Fruit fly (Drosophila melanogaster) whole organism, embryonic: Measurements from ENCODE around the gene Ret.

ENCODE experiments used
- Adf1 ChIP-seq: fragments of 200-800 bp; sonication (Bioruptor generic); IDR thresholded peaks from 2 replicates; pipeline ENCODE4 v1.3.6; 2022; ENCODE audit warnings: missing biosample characterization, missing genetic modification characterization
- CG10267 ChIP-seq: fragments of 200-800 bp; sonication (Bioruptor generic); optimal IDR thresholded peaks from 2 replicates; lab custom pipeline; 2018; ENCODE audit warnings: missing biosample characterization, mild to moderate bottlenecking, missing genetic modification characterization, moderate library complexity
- CG10654 ChIP-seq: fragments of 200-800 bp; sonication (Bioruptor generic); optimal IDR thresholded peaks from 2 replicates; lab custom pipeline; 2016; ENCODE audit warnings: missing biosample characterization, missing genetic modification characterization
- CG11456 ChIP-seq: fragments of 200-800 bp; sonication (Bioruptor generic); IDR thresholded peaks from 3 replicates; pipeline ENCODE4 v1.3.6; 2022; ENCODE audit warnings: missing biosample characterization, missing genetic modification characterization
- CG12659 ChIP-seq: fragments of 200-800 bp; sonication (Bioruptor generic); optimal IDR thresholded peaks from 3 replicates; lab custom pipeline; 2017; ENCODE audit warnings: mild to moderate bottlenecking, missing biosample characterization, missing genetic modification reagents, missing genetic modification characterization
- CG14014 ChIP-seq: fragments of 200-800 bp; sonication (Bioruptor generic); IDR thresholded peaks from 2 replicates; pipeline ENCODE4 v1.3.6; 2022; ENCODE audit warnings: missing biosample characterization, missing genetic modification characterization
- CG14441 ChIP-seq: fragments of 200-800 bp; sonication (Bioruptor generic); IDR thresholded peaks from 2 replicates; pipeline ENCODE4 v1.3.6; 2022; ENCODE audit warnings: missing biosample characterization, missing genetic modification characterization
- CG1529 ChIP-seq: fragments of 200-800 bp; sonication (Bioruptor generic); optimal IDR thresholded peaks from 3 replicates; lab custom pipeline; 2018; ENCODE audit warnings: missing biosample characterization, missing genetic modification characterization
- CG15514 ChIP-seq: fragments of 200-800 bp; sonication (Bioruptor generic); optimal IDR thresholded peaks from 3 replicates; lab custom pipeline; 2017; ENCODE audit warnings: missing biosample characterization, missing genetic modification characterization, mild to moderate bottlenecking, moderate library complexity, missing genetic modification reagents
- CG17829 ChIP-seq: fragments of 200-800 bp; optimal IDR thresholded peaks from 2 replicates; lab custom pipeline; 2019; ENCODE audit warnings: missing biosample characterization, mild to moderate bottlenecking, missing genetic modification characterization, moderate library complexity
- CG2199 ChIP-seq: fragments of 200-800 bp; sonication (Bioruptor generic); IDR thresholded peaks from 3 replicates; pipeline ENCODE4 v1.3.6; 2022; ENCODE audit warnings: missing biosample characterization, missing genetic modification characterization
- CG2202 ChIP-seq: fragments of 200-800 bp; sonication (Bioruptor generic); optimal IDR thresholded peaks from 2 replicates; lab custom pipeline; 2018; ENCODE audit warnings: missing biosample characterization, mild to moderate bottlenecking, missing genetic modification characterization
- CG31388 ChIP-seq: fragments of 200-800 bp; sonication (Bioruptor generic); optimal IDR thresholded peaks from 2 replicates; lab custom pipeline; 2016; ENCODE audit warnings: missing biosample characterization, missing genetic modification characterization
- CG4360 ChIP-seq: fragments of 200-800 bp; sonication (Bioruptor generic); IDR thresholded peaks from 2 replicates; pipeline ENCODE4 v1.3.6; 2022; ENCODE audit warnings: missing biosample characterization, missing genetic modification characterization
- CG6254 ChIP-seq: fragments of 200-800 bp; sonication (Bioruptor generic); optimal IDR thresholded peaks from 3 replicates; lab custom pipeline; 2017; ENCODE audit warnings: mild to moderate bottlenecking, missing biosample characterization, missing genetic modification reagents, missing genetic modification characterization
- CG6689 ChIP-seq: fragments of 200-800 bp; sonication (Bioruptor generic); IDR thresholded peaks from 2 replicates; pipeline ENCODE4 v1.3.6; 2022; ENCODE audit warnings: missing biosample characterization, missing genetic modification characterization
- CG6813 ChIP-seq: fragments of 200-800 bp; sonication (Bioruptor generic); optimal IDR thresholded peaks from 2 replicates; lab custom pipeline; 2017; ENCODE audit warnings: missing biosample characterization, missing genetic modification characterization, mild to moderate bottlenecking, moderate library complexity, missing genetic modification reagents
- CG7271 ChIP-seq: fragments of 200-800 bp; sonication (Bioruptor generic); optimal IDR thresholded peaks from 2 replicates; lab custom pipeline; 2018; ENCODE audit warnings: missing biosample characterization, mild to moderate bottlenecking, missing genetic modification characterization, moderate library complexity
- CG7372 ChIP-seq: fragments of 200-800 bp; sonication (Bioruptor generic); IDR thresholded peaks from 2 replicates; pipeline ENCODE4 v1.3.6; 2022; ENCODE audit warnings: missing biosample characterization, missing genetic modification characterization
- CG7839 ChIP-seq: fragments of 200-800 bp; sonication (Bioruptor generic); optimal IDR thresholded peaks from 3 replicates; lab custom pipeline; 2018; ENCODE audit warnings: missing biosample characterization, mild to moderate bottlenecking, missing genetic modification characterization, moderate library complexity
- CG8388 ChIP-seq: fragments of 200-800 bp; sonication (Bioruptor generic); optimal IDR thresholded peaks from 2 replicates; lab custom pipeline; 2019; ENCODE audit warnings: missing biosample characterization, mild to moderate bottlenecking, missing genetic modification characterization, moderate library complexity
- Camta ChIP-seq: fragments of 200-800 bp; sonication (Bioruptor generic); optimal IDR thresholded peaks from 2 replicates; lab custom pipeline; 2016; ENCODE audit warnings: missing biosample characterization, missing genetic modification characterization
- Dip3 ChIP-seq: fragments of 200-800 bp; sonication (Bioruptor generic); optimal IDR thresholded peaks from 3 replicates; lab custom pipeline; 2016; ENCODE audit warnings: missing biosample characterization, missing genetic modification characterization
- Ets65A ChIP-seq: fragments of 200-800 bp; sonication (Bioruptor generic); peaks from one replicate; lab custom pipeline; 2016; ENCODE audit warnings: missing biosample characterization, missing genetic modification characterization
- Gsc ChIP-seq: fragments of 200-800 bp; sonication (Bioruptor generic); IDR thresholded peaks from 2 replicates; pipeline ENCODE4 v1.3.6; 2022; ENCODE audit warnings: missing biosample characterization, missing genetic modification characterization
- HmgZ ChIP-seq: fragments of 200-800 bp; sonication (Bioruptor generic); optimal IDR thresholded peaks from 2 replicates; lab custom pipeline; 2018; ENCODE audit warnings: missing biosample characterization, mild to moderate bottlenecking, missing genetic modification characterization
- MBD-R2 ChIP-seq: fragments of 200-800 bp; sonication (Bioruptor generic); IDR thresholded peaks from 2 replicates; pipeline ENCODE4 v1.3.6; 2022; ENCODE audit warnings: missing biosample characterization, missing genetic modification characterization
- Mad ChIP-seq: fragments of 200-800 bp; sonication (Bioruptor generic); optimal IDR thresholded peaks from 2 replicates; lab custom pipeline; 2016; ENCODE audit warnings: missing biosample characterization, missing genetic modification characterization
- NfI ChIP-seq: fragments of 200-800 bp; sonication (Bioruptor generic); optimal IDR thresholded peaks from 3 replicates; lab custom pipeline; 2018; ENCODE audit warnings: missing biosample characterization, mild to moderate bottlenecking, missing genetic modification characterization, moderate library complexity
- Oli ChIP-seq: fragments of 200-800 bp; sonication (Bioruptor generic); optimal IDR thresholded peaks from 2 replicates; lab custom pipeline; 2018; ENCODE audit warnings: missing biosample characterization, mild to moderate bottlenecking, missing genetic modification characterization, moderate library complexity
- PHDP ChIP-seq: fragments of 200-800 bp; sonication (Bioruptor generic); optimal IDR thresholded peaks from 3 replicates; lab custom pipeline; 2018; ENCODE audit warnings: missing biosample characterization, mild to moderate bottlenecking, missing genetic modification characterization, moderate library complexity
- al ChIP-seq: fragments of 200-800 bp; sonication (Bioruptor generic); IDR thresholded peaks from 2 replicates; pipeline ENCODE4 v1.3.6; 2022; ENCODE audit warnings: missing biosample characterization, missing genetic modification characterization
- amos ChIP-seq: fragments of 200-800 bp; sonication (Bioruptor generic); IDR thresholded peaks from 2 replicates; pipeline ENCODE4 v1.3.6; 2022; ENCODE audit warnings: missing biosample characterization, missing genetic modification characterization; ENCODE audit not compliant: partially characterized antibody
- ase ChIP-seq: fragments of 200-800 bp; sonication (Bioruptor generic); IDR thresholded peaks from 3 replicates; pipeline ENCODE4 v1.3.6; 2022; ENCODE audit warnings: missing biosample characterization, missing genetic modification characterization
- az2 ChIP-seq: fragments of 200-800 bp; sonication (Bioruptor generic); optimal IDR thresholded peaks from 3 replicates; lab custom pipeline; 2016; ENCODE audit warnings: missing biosample characterization, missing genetic modification characterization
- btn ChIP-seq: fragments of 200-800 bp; sonication (Bioruptor generic); optimal IDR thresholded peaks from 2 replicates; lab custom pipeline; 2016; ENCODE audit warnings: missing biosample characterization, missing genetic modification characterization
- chn ChIP-seq: fragments of 200-800 bp; sonication (Bioruptor generic); optimal IDR thresholded peaks from 2 replicates; lab custom pipeline; 2016; ENCODE audit warnings: missing biosample characterization, missing genetic modification characterization
- corto ChIP-seq: fragments of 200-800 bp; sonication (Bioruptor generic); optimal IDR thresholded peaks from 2 replicates; lab custom pipeline; 2016; ENCODE audit warnings: missing biosample characterization, mild to moderate bottlenecking, missing genetic modification characterization, moderate library complexity
- crp ChIP-seq, 2 experiments: fragments of 200-800 bp; sonication (Bioruptor generic); optimal IDR thresholded peaks; 2 replicates in 1 of 2; 3 replicates in 1 of 2; lab custom pipeline; 2017; ENCODE audit warnings: missing biosample characterization in 2 of 2, missing genetic modification characterization in 2 of 2, mild to moderate bottlenecking in 1 of 2, moderate library complexity in 1 of 2
- fd64A ChIP-seq: fragments of 200-800 bp; sonication (Bioruptor generic); optimal IDR thresholded peaks from 3 replicates; lab custom pipeline; 2018; ENCODE audit warnings: missing biosample characterization, mild to moderate bottlenecking, missing genetic modification characterization
- gsb-n ChIP-seq: fragments of 200-800 bp; sonication (Bioruptor generic); optimal IDR thresholded peaks from 3 replicates; lab custom pipeline; 2018; ENCODE audit warnings: missing biosample characterization, mild to moderate bottlenecking, missing genetic modification characterization
- ham ChIP-seq: fragments of 200-800 bp; sonication (Bioruptor generic); IDR thresholded peaks from 2 replicates; pipeline ENCODE4 v1.3.6; 2022; ENCODE audit warnings: missing biosample characterization, missing genetic modification characterization
- jing ChIP-seq: fragments of 200-800 bp; sonication (Bioruptor generic); optimal IDR thresholded peaks from 2 replicates; lab custom pipeline; 2018; ENCODE audit warnings: missing biosample characterization, mild to moderate bottlenecking, missing genetic modification characterization
- onecut ChIP-seq: fragments of 200-800 bp; sonication (Bioruptor generic); IDR thresholded peaks from 2 replicates; pipeline ENCODE4 v1.3.6; 2022; ENCODE audit warnings: missing biosample characterization, missing genetic modification characterization
- org-1 ChIP-seq: fragments of 200-800 bp; sonication (Bioruptor generic); optimal IDR thresholded peaks from 2 replicates; lab custom pipeline; 2017; ENCODE audit warnings: missing biosample characterization, missing genetic modification characterization
- peb ChIP-seq: fragments of 200-800 bp; sonication (Bioruptor generic); IDR thresholded peaks from 2 replicates; pipeline ENCODE4 v1.3.6; 2022; ENCODE audit warnings: missing biosample characterization, missing genetic modification characterization
- pum ChIP-seq: fragments of 200-800 bp; sonication (Bioruptor generic); optimal IDR thresholded peaks from 2 replicates; lab custom pipeline; 2016; ENCODE audit warnings: missing biosample characterization, missing genetic modification characterization
- salm ChIP-seq: fragments of 200-800 bp; sonication (Bioruptor generic); optimal IDR thresholded peaks from 2 replicates; lab custom pipeline; 2018; ENCODE audit warnings: missing biosample characterization, mild to moderate bottlenecking, missing genetic modification characterization
- unc-4 ChIP-seq: fragments of 200-800 bp; sonication (Bioruptor generic); IDR thresholded peaks from 2 replicates; pipeline ENCODE4 v1.3.6; 2022; ENCODE audit warnings: missing biosample characterization, missing genetic modification characterization; ENCODE audit not compliant: partially characterized antibody
- vnd ChIP-seq: fragments of 200-800 bp; sonication (Bioruptor generic); IDR thresholded peaks from 3 replicates; pipeline ENCODE4 v1.3.6; 2022; ENCODE audit warnings: missing biosample characterization, missing genetic modification characterization; ENCODE audit not compliant: partially characterized antibody
- zf30C ChIP-seq: fragments of 200-800 bp; sonication (Bioruptor generic); optimal IDR thresholded peaks from 3 replicates; lab custom pipeline; 2018; ENCODE audit warnings: missing biosample characterization, mild to moderate bottlenecking, missing genetic modification characterization

The Ret gene

DNA sequence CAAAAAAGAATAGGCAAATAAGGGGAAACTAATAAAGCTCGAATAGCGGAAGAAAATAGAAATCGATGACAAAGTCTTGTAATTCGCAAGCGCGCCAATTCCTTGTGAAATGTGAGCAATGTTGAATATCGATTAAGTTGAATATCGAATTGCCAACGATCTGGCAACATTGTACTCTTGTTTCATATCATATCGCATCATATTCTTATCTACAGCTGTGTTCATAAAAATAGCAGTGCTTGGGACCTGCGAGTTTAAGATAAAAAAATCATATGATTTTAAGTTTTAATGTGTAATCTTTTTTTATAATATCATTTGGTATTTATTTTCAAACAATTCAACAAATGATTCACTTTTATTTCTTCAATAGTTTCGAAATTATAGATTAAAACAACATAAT lies 49.5 kb downstream of the Ret start (continued):
- peak; percentile 71 for TF ChIP-seq CG12659 (GFP tag; lab: Kevin White, UChicago)
- TF ChIP-seq CG10654 (GFP tag; lab: Kevin White, UChicago): peak; percentile 16
- TF ChIP-seq CG14014 (GFP tag; lab: Robert Waterston, UW): peak; percentile 66
- TF ChIP-seq CG17829: peak; percentile 63
- peak; percentile 16 for TF ChIP-seq Camta
- peak; percentile 75 for TF ChIP-seq CG7839 (tag; lab: Kevin White, UChicago)
- no peak for TF ChIP-seq peb (GFP tag; lab: Robert Waterston, UW)
- no peak for TF ChIP-seq Dip3 (GFP tag; lab: Kevin White, UChicago)
- TF ChIP-seq CG6689 (GFP tag; lab: Robert Waterston, UW): peak; percentile 36; the same call in 1 of the 2 replicates
- TF ChIP-seq gsb-n (tag; lab: Kevin White, UChicago): peak; percentile 50
- peak; percentile 33 for TF ChIP-seq NfI (GFP tag; lab: Kevin White, UChicago)
- peak; percentile 49 for TF ChIP-seq az2
- no peak for TF ChIP-seq CG2202 (tag; lab: Kevin White, UChicago)
- no peak for TF ChIP-seq corto (GFP tag; lab: Kevin White, UChicago)
- peak; percentile 59 for TF ChIP-seq PHDP (tag; lab: Kevin White, UChicago)
- peak; percentile 62 for TF ChIP-seq MBD-R2 (GFP tag; lab: Robert Waterston, UW)
- TF ChIP-seq btn (GFP tag; lab: Kevin White, UChicago): no peak
- TF ChIP-seq ase (GFP tag; lab: Robert Waterston, UW): peak; percentile 44; the same call in 1 of the 3 replicates
- 0 out of 3 replicates have a peak, but pooled peaks have one; percentile 31 for TF ChIP-seq vnd (GFP tag; lab: Robert Waterston, UW)
- TF ChIP-seq amos (GFP tag; lab: Robert Waterston, UW): peak; percentile 74
- no peak for TF ChIP-seq Adf1 (GFP tag; lab: Robert Waterston, UW)
- no peak for TF ChIP-seq CG6813
- peak in 1 of 2 experiments; percentile 10 for TF ChIP-seq crp (GFP tag; optimal IDR thresholded peaks at IDR 0.05; lab: Kevin White, UChicago)
- no peak for TF ChIP-seq Gsc (GFP tag; lab: Robert Waterston, UW)
- peak; percentile 74 for TF ChIP-seq onecut
- no peak for TF ChIP-seq Mad (GFP tag; lab: Kevin White, UChicago)
- peak; percentile 77 for TF ChIP-seq unc-4 (GFP tag; lab: Robert Waterston, UW)
- peak; percentile 12 for TF ChIP-seq pum (GFP tag; lab: Kevin White, UChicago)
- no peak; the same call in 2 of the 3 replicates for TF ChIP-seq CG2199
- TF ChIP-seq org-1 (GFP tag; lab: Kevin White, UChicago): no peak
- TF ChIP-seq al (GFP tag; lab: Robert Waterston, UW): peak; percentile 58
- no peak for TF ChIP-seq CG7372 (GFP tag; lab: Robert Waterston, UW)
- no peak for TF ChIP-seq ham (GFP tag; lab: Robert Waterston, UW)
- TF ChIP-seq CG7271: no peak
- TF ChIP-seq CG14441 (GFP tag; lab: Robert Waterston, UW): no peak
- peak; percentile 66 for TF ChIP-seq CG10267 (tag; lab: Kevin White, UChicago)
- TF ChIP-seq chn (GFP tag; lab: Kevin White, UChicago): no peak
- no peak for TF ChIP-seq CG1529
- peak; percentile 15 for TF ChIP-seq CG6254 (GFP tag; lab: Kevin White, UChicago)
- no peak for TF ChIP-seq CG31388
- TF ChIP-seq CG4360 (GFP tag; lab: Robert Waterston, UW): no peak
- no peak for TF ChIP-seq jing (GFP tag; lab: Kevin White, UChicago)
- no peak for TF ChIP-seq Oli
- no peak for TF ChIP-seq salm (tag; lab: Kevin White, UChicago)
- TF ChIP-seq CG11456 (GFP tag; lab: Robert Waterston, UW): peak; percentile 52; the same call in 1 of the 3 replicates
- TF ChIP-seq CG15514: peak; percentile 80
- peak; percentile 50 for TF ChIP-seq HmgZ (tag; lab: Kevin White, UChicago)
- TF ChIP-seq Ets65A (GFP tag; lab: Kevin White, UChicago): no peak
- peak; percentile 45 for TF ChIP-seq CG8388 (GFP tag; lab: Kevin White, UChicago)
- TF ChIP-seq zf30C: no peak
- no peak for TF ChIP-seq fd64A (GFP tag; lab: Kevin White, UChicago)
